Fruit fly (Drosophila melanogaster) Kc167 (cell line): ENCODE measurements around the gene CG33687.

Source experiments
- Myc ChIP-seq: fragments of >200 bp; optimal IDR thresholded peaks from 2 replicates; lab custom pipeline; 2017; ENCODE audit warnings: missing external identifiers
- Sin3A ChIP-seq: fragments of >200 bp; optimal IDR thresholded peaks from 2 replicates; lab custom pipeline; 2018; ENCODE audit warnings: missing external identifiers
- h ChIP-seq: fragments of >200 bp; optimal IDR thresholded peaks from 3 replicates; lab custom pipeline; 2018; ENCODE audit warnings: missing external identifiers
- insv ChIP-seq: fragments of >200 bp; optimal IDR thresholded peaks from 3 replicates; lab custom pipeline; 2018; ENCODE audit warnings: missing external identifiers
- psq ChIP-seq: fragments of >200 bp; optimal IDR thresholded peaks from 2 replicates; lab custom pipeline; 2017; ENCODE audit warnings: missing external identifiers
- ttk ChIP-seq: sonication (Bioruptor generic); optimal IDR thresholded peaks from 2 replicates; lab custom pipeline; 2017; ENCODE audit warnings: missing external identifiers

CG33687 gene

DNA sequence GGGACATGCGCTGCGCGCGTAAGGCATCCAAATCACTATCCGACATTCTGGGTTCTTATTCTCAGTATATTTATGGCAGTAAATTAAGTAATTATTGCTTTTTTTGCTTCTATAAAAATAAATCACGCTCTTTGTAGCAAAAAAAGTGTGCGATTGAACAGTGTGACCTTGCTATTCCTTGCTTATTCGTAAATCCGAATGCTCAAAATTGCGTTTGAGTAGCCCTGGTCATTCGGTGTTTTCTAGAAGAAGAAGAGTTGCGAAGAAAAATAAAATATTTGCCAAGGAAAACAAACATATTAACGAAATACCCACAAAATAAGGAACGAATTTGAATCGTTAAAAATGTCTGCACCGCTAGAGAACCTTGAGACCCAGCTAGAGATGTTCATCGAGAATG, 34.2 kb downstream of the CG33687 start, which contains the start of the genes PDCD-5 and MED10:
Gene PDCD-5 (minus strand): TSS at position 182 of the 400 bp plus-strand sequence.
Gene MED10 (plus strand): TSS at position 228 of the 400 bp plus-strand sequence.
- no peak for TF ChIP-seq ttk
- no peak for TF ChIP-seq Sin3A (lab: Kevin White, UChicago)
- no peak for TF ChIP-seq psq
- TF ChIP-seq h (lab: Kevin White, UChicago) = no peak
- TF ChIP-seq insv (lab: Kevin White, UChicago) = no peak
- no peak for TF ChIP-seq Myc

DNA sequence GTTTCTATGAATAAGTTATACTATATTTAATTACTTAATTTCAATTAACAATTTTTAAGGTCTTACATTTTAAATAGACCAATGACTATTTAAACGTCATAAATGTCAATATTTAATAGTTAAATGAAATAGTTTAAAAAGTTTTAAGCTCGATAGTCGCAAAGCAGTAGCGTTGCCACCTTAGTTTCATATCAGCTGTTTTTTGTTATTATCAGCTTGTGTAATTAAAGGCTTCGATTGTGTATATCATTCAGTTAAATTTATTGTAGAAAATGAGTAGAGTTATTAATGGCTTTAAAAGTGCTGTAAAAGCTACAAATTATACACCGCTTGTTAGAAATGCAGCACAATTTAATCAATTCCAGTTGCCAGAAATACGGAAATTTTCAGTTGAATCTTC, 35.3 kb downstream of the CG33687 start, which contains the start of gene Hsc20:
Gene Hsc20 (plus strand): TSS at position 204 of the 400 bp plus-strand sequence.
- TF ChIP-seq Sin3A (lab: Kevin White, UChicago) = no peak
- no peak for TF ChIP-seq h (lab: Kevin White, UChicago)
- TF ChIP-seq ttk = no peak
- TF ChIP-seq Myc = no peak
- no peak for TF ChIP-seq psq
- no peak for TF ChIP-seq insv (lab: Kevin White, UChicago)

DNA sequence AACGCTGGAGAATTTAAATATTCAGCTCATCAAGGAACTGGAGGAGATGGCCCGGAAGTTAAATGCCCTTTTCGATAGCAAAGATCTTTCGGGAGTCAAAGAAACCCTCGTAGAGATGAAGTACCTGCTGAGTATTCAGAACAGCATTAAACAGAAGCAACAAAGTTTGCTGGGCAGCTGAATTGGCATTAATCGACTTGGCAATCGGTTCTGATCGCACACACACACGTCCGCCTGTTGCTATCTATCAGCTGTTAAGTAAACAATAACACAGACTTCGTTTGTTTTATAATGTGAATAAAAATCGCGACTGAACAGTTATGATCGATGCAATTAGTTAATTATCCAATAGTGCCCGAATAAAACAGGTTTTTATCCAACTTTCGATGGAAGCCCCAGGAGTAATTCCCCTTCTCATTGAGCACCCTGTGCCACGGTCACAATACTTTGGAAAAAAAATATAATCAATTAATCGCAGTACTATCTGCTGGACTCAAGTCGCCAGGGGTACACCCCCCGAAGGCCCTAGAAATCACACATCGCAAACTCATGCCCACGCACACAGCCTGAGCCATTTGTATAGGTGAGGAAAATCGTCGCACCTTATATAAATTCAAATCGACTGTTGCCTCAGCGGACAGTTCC, 36.3 kb downstream of the CG33687 start:
- no peak for TF ChIP-seq psq
- no peak for TF ChIP-seq Myc
- no peak for TF ChIP-seq ttk
- TF ChIP-seq Sin3A (lab: Kevin White, UChicago) = no peak
- TF ChIP-seq h (lab: Kevin White, UChicago) = no peak
- no peak for TF ChIP-seq insv (lab: Kevin White, UChicago)

DNA sequence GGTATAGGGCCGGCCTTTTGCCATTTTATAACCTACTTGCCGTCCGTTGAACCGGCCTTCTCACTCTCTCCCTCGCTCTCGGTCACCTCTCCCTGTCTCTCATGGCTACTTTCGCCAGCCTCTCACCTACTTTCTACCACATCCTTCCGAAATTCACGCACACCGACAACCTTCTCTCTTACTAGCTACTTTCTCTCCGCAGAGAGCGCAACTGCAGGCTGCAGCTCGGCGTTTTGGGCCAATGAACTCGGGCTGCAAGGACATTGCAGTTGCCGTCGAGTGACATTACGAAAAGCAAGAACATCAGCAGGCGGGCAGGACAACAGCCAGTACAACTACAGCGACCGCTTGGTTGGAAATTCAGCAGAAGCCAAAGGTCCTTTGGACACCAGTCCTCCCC, 43.6 kb downstream of the CG33687 start:
- no peak for TF ChIP-seq Myc
- no peak for TF ChIP-seq insv (lab: Kevin White, UChicago)
- no peak for TF ChIP-seq h (lab: Kevin White, UChicago)
- TF ChIP-seq Sin3A (lab: Kevin White, UChicago) = no peak
- no peak for TF ChIP-seq ttk
- no peak for TF ChIP-seq psq
